Comparison of ENCODE assay signal across 1 fruit fly cellular context in the genomic region with DNA sequence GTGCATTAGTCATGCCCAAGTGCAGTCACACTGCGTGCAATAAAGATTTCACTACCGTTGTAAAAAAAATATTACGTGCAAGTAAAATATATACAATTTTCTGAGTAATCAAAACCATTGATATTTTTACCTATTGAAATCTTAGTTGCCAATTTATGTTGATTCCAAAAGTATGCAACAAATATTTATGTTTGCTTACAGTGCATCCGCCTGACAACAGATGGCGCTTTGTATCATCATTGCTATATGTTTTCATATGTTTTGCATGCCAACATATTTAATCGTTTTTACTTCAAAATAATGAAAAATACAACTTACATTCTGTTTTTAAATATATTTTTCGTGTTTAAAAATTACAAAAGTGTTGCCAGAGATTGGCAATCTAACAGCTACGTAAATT.
TF ChIP-seq lines count a peak whose summit lies in the region.

No protein-coding gene starts in this region.

TF ChIP-seq in whole organism, embryonic, 481 proteins besides CTCF, POLR2A, EP300 and RAD21 (continued from another document):
- TF ChIP-seq CG17359 (tag; optimal IDR thresholded peaks at IDR 0.05; lab: Kevin White, UChicago) (peak; percentile 32), D (optimal IDR thresholded peaks at IDR 0.05; lab: Kevin White, UChicago) (no peak), D (GFP tag; optimal IDR thresholded peaks at IDR 0.05; lab: Kevin White, UChicago) (peak; percentile 38), onecut (GFP tag; IDR thresholded peaks at IDR 0.05; lab: Robert Waterston, UW) (0 out of 2 replicates have a peak, but pooled peaks have one; percentile 17), CG1233 (GFP tag; optimal IDR thresholded peaks at IDR 0.05; lab: Kevin White, UChicago) (peak; percentile 35), CG1529 (GFP tag; optimal IDR thresholded peaks at IDR 0.05; lab: Kevin White, UChicago) (peak; percentile 6), dmrt11E (tag; optimal IDR thresholded peaks at IDR 0.05; lab: Kevin White, UChicago) (peak; percentile 24), pb (GFP tag; optimal IDR thresholded peaks at IDR 0.05; lab: Kevin White, UChicago) (peak; percentile 26), dmrt99B (tag; optimal IDR thresholded peaks at IDR 0.05; lab: Kevin White, UChicago) (no peak), CG7786 (GFP tag; optimal IDR thresholded peaks at IDR 0.05; lab: Kevin White, UChicago) (no peak), ap (GFP tag; IDR thresholded peaks at IDR 0.05; lab: Robert Waterston, UW) (no peak), CG7271 (tag; optimal IDR thresholded peaks at IDR 0.05; lab: Kevin White, UChicago) (peak; percentile 42), CG3065 (GFP tag; optimal IDR thresholded peaks at IDR 0.05; lab: Kevin White, UChicago) (no peak), Meics (GFP tag; optimal IDR thresholded peaks at IDR 0.05; lab: Kevin White, UChicago) (peak; percentile 33), row (GFP tag; IDR thresholded peaks at IDR 0.05; lab: Robert Waterston, UW) (no peak), kay (GFP tag; optimal IDR thresholded peaks at IDR 0.05; lab: Kevin White, UChicago) (no peak), lab (GFP tag; optimal IDR thresholded peaks at IDR 0.05; lab: Kevin White, UChicago) (peak; percentile 11), Xbp1 (GFP tag; optimal IDR thresholded peaks at IDR 0.05; lab: Kevin White, UChicago) (peak; percentile 43), prd (optimal IDR thresholded peaks at IDR 0.05; lab: Kevin White, UChicago) (no peak), prd (GFP tag; IDR thresholded peaks at IDR 0.05; lab: Robert Waterston, UW) (0 out of 3 replicates have a peak, but pooled peaks have one; percentile 30), CG14710 (tag; optimal IDR thresholded peaks at IDR 0.05; lab: Kevin White, UChicago) (peak; percentile 45), Mes4 (GFP tag; optimal IDR thresholded peaks at IDR 0.05; lab: Kevin White, UChicago) (peak; percentile 46), grau (tag; optimal IDR thresholded peaks at IDR 0.05; lab: Kevin White, UChicago) (peak; percentile 23), CG17385 (GFP tag; optimal IDR thresholded peaks at IDR 0.05; lab: Kevin White, UChicago) (peak; percentile 3), CG2199 (GFP tag; IDR thresholded peaks at IDR 0.05; lab: Robert Waterston, UW) (peak; percentile 86), Neu2 (GFP tag; optimal IDR thresholded peaks at IDR 0.05; lab: Kevin White, UChicago; ENCODE audit: borderline replicate concordance) (no peak), Med (GFP tag; lab: Kevin White, UChicago) (peak; percentile 90), trh (GFP tag; optimal IDR thresholded peaks at IDR 0.05; lab: Kevin White, UChicago) (no peak), sd (tag; optimal IDR thresholded peaks at IDR 0.05; lab: Kevin White, UChicago) (no peak), caup (GFP tag; optimal IDR thresholded peaks at IDR 0.05; lab: Kevin White, UChicago; ENCODE audit: severe bottlenecking) (peak; percentile 33), Ptx1 (GFP tag; IDR thresholded peaks at IDR 0.05; lab: Robert Waterston, UW) (no peak), CG4854 (GFP tag; optimal IDR thresholded peaks at IDR 0.05; lab: Kevin White, UChicago) (peak; percentile 36), NfI (GFP tag; optimal IDR thresholded peaks at IDR 0.05; lab: Kevin White, UChicago) (peak; percentile 41), CG11247 (GFP tag; IDR thresholded peaks at IDR 0.05; lab: Robert Waterston, UW) (0 out of 2 replicates have a peak, but pooled peaks have one; percentile 45), Gug (GFP tag; IDR thresholded peaks at IDR 0.05; lab: Robert Waterston, UW) (no peak), CG17802 (tag; optimal IDR thresholded peaks at IDR 0.05; lab: Kevin White, UChicago) (no peak), ken (GFP tag; IDR thresholded peaks at IDR 0.05; lab: Robert Waterston, UW) (no peak), Sox102F (GFP tag; optimal IDR thresholded peaks at IDR 0.05; lab: Kevin White, UChicago) (peak; percentile 10), D19A (tag; optimal IDR thresholded peaks at IDR 0.05; lab: Kevin White, UChicago) (no peak), psq (GFP tag; optimal IDR thresholded peaks at IDR 0.05; lab: Kevin White, UChicago) (no peak), kah (GFP tag; optimal IDR thresholded peaks at IDR 0.05; lab: Kevin White, UChicago) (peak; percentile 8), HmgZ (tag; optimal IDR thresholded peaks at IDR 0.05; lab: Kevin White, UChicago) (no peak), Gsc (GFP tag; IDR thresholded peaks at IDR 0.05; lab: Robert Waterston, UW) (no peak), CG33557 (GFP tag; optimal IDR thresholded peaks at IDR 0.05; lab: Kevin White, UChicago) (peak; percentile 20), sob (GFP tag; IDR thresholded peaks at IDR 0.05; lab: Robert Waterston, UW) (peak; percentile 20; the same call in 1 of the 2 replicates), h (optimal IDR thresholded peaks at IDR 0.05; lab: Kevin White, UChicago) (no peak), stwl (tag; optimal IDR thresholded peaks at IDR 0.05; lab: Kevin White, UChicago) (peak; percentile 73), phol (tag; optimal IDR thresholded peaks at IDR 0.05; lab: Kevin White, UChicago) (peak; percentile 43), Jarid2 (GFP tag; optimal IDR thresholded peaks at IDR 0.05; lab: Kevin White, UChicago) (peak; percentile 26), CG17829 (tag; optimal IDR thresholded peaks at IDR 0.05; lab: Kevin White, UChicago) (peak; percentile 13), fd3F (GFP tag; optimal IDR thresholded peaks at IDR 0.05; lab: Kevin White, UChicago) (no peak), chn (GFP tag; optimal IDR thresholded peaks at IDR 0.05; lab: Kevin White, UChicago) (peak; percentile 8), stc (GFP tag; IDR thresholded peaks at IDR 0.05; lab: Robert Waterston, UW) (no peak), CG11723 (GFP tag; optimal IDR thresholded peaks at IDR 0.05; lab: Kevin White, UChicago) (no peak), CG17568 (GFP tag; optimal IDR thresholded peaks at IDR 0.05; lab: Kevin White, UChicago) (peak; percentile 14), MESR4 (GFP tag; optimal IDR thresholded peaks at IDR 0.05; lab: Kevin White, UChicago) (no peak), cg (GFP tag; optimal IDR thresholded peaks at IDR 0.05; lab: Kevin White, UChicago) (no peak)
